Worm (Caenorhabditis elegans): ENCODE measurements around the gene fbxa-158.

fbxa-158 gene

DNA sequence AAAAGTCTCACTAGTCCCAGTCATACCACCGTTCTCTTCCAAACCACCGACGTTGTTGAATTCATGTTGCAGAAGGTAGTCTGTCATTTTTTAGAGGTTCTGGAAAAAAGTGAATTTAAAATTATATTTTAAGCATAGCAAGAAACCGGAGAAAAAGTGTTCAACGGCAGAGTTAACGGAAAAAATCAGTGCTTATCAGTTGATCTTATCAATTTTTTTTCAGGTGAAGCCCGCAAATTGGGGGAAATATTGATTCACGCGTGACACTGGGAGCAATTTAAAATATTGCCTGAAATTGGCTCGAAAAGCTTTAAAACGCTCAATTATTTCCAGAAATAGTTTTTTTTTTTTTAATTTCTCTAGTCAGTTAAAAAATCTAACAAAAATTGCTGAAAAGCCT lies 41.2 kb downstream of the fbxa-158 start, which contains the start of gene math-38:
Gene math-38 (minus strand): TSS at position 101 of the 400 bp plus-strand sequence.
- TF ChIP-seq ztf-23 (GFP tag; IDR thresholded peaks at IDR 0.05) (no peak), flt-1 (GFP tag; IDR thresholded peaks at IDR 0.05) (no peak), T22C8.4 (GFP tag; IDR thresholded peaks at IDR 0.05) (no peak), tab-1 (GFP tag; IDR thresholded peaks at IDR 0.05) (no peak), ztf-29 (GFP tag; IDR thresholded peaks at IDR 0.05) (no peak), ref-1 (GFP tag; conservative IDR thresholded peaks at IDR 0.05) (no peak), med-1 (GFP tag; optimal IDR thresholded peaks at IDR 0.05; ENCODE audit: insufficient read depth) (no peak), klf-2 (GFP tag; conservative IDR thresholded peaks at IDR 0.05) (no peak), cog-1 (tag; optimal IDR thresholded peaks at IDR 0.05) (no peak)

DNA sequence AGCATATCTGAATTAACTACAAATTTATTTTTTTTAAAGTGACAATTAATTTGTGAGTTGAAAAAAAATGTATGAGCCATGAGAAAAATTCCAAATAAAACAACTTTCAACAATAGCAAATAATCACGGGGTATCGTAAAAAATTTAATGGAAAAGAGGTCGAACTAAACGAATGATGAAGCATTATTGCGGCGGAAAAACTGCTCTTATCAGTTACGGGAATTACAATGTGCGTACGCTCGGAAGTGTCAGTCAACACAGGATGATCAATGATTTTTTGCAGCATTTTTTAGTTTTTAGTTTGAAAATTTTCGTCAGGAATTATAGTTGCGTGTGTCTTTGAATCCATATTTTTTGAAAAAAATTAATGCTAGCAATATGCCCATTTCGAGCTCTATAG lies 44.3 kb downstream of the fbxa-158 start:
- TF ChIP-seq cog-1 (tag; optimal IDR thresholded peaks at IDR 0.05) (no peak), flt-1 (GFP tag; IDR thresholded peaks at IDR 0.05) (no peak), klf-2 (GFP tag; conservative IDR thresholded peaks at IDR 0.05) (no peak), T22C8.4 (GFP tag; IDR thresholded peaks at IDR 0.05) (no peak), ref-1 (GFP tag; conservative IDR thresholded peaks at IDR 0.05) (no peak), ztf-29 (GFP tag; IDR thresholded peaks at IDR 0.05) (no peak), tab-1 (GFP tag; IDR thresholded peaks at IDR 0.05) (no peak), med-1 (GFP tag; optimal IDR thresholded peaks at IDR 0.05; ENCODE audit: insufficient read depth) (no peak), ztf-23 (GFP tag; IDR thresholded peaks at IDR 0.05) (no peak)

DNA sequence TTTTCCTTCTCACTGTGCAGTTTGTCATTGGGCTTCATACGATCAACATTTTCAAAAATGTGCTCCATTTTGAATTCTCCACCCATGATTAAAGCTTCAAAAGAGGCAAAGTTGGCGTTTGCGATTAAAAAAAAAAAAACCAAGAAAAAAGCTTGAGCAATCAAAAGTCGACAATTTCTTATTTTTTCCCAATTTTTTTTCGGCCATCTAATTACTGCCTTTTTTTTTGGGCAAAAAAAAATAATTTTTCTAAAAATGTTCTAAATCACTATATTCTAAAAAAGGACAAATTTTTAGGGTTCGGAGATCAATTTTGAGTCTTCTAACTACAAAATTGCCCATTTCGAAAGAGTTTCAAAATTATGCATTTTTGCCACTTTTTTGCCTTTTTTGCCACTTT lies 45.0 kb downstream of the fbxa-158 start, which contains the start of gene K05F6.10:
Gene K05F6.10 (minus strand): TSS at position 101 of the 400 bp plus-strand sequence.
- TF ChIP-seq tab-1 (GFP tag; IDR thresholded peaks at IDR 0.05) (no peak), klf-2 (GFP tag; conservative IDR thresholded peaks at IDR 0.05) (no peak), T22C8.4 (GFP tag; IDR thresholded peaks at IDR 0.05) (no peak)

DNA sequence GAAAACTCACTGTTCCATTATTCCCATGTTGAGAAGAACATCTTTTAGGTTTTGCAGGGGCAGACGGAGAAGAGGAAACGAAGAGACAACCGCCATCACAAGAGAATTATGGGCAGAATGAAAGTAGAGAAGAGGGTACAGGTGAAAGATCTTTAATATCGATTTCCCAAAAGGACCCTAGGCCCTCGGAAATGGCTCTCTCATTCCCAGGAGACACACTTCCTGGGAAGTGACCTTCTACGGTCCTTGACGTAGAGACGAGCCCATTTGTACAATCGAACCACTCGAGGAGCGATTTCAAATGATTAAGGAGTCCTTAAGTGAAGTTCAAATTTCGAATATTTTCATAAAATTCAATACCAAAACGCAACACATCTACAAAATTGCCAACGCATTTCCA lies 50.0 kb downstream of the fbxa-158 start, which contains the start of gene fbxb-46:
Gene fbxb-46 (minus strand): TSS at position 101 of the 400 bp plus-strand sequence.
- TF ChIP-seq ref-1 (GFP tag; conservative IDR thresholded peaks at IDR 0.05) (no peak), med-1 (GFP tag; optimal IDR thresholded peaks at IDR 0.05; ENCODE audit: insufficient read depth) (no peak), ztf-29 (GFP tag; IDR thresholded peaks at IDR 0.05) (no peak), tab-1 (GFP tag; IDR thresholded peaks at IDR 0.05) (no peak), ztf-23 (GFP tag; IDR thresholded peaks at IDR 0.05) (no peak), klf-2 (GFP tag; conservative IDR thresholded peaks at IDR 0.05) (no peak)

All from whole organism, midembryonic.